Fruit fly (Drosophila melanogaster): ENCODE data around the gene Zw.

The Zw gene

dm6 chrX:19665684-19666141 is 1.3 kb upstream of the Zw start (continued):
- TF ChIP-seq ss (GFP tag; optimal IDR thresholded peaks at IDR 0.05): peak in 1 of 2 experiments; percentile 32
- TF ChIP-seq CG6854 (GFP tag; optimal IDR thresholded peaks at IDR 0.05): peak; percentile 23
- TF ChIP-seq Blimp-1 (GFP tag; optimal IDR thresholded peaks at IDR 0.05): peak; percentile 24
- TF ChIP-seq svp (GFP tag): peak; percentile 93
- TF ChIP-seq CG34406 (GFP tag; optimal IDR thresholded peaks at IDR 0.05): no peak

dm6 chrX:19667444-19668104 is 522 bp downstream of the Zw start:
- TF ChIP-seq Blimp-1 (GFP tag; optimal IDR thresholded peaks at IDR 0.05): peak; percentile 25
- no peak for TF ChIP-seq CG3032 (tag; optimal IDR thresholded peaks at IDR 0.05)
- TF ChIP-seq svp (GFP tag): peak; percentile 74

- peak; percentile 98 for TF ChIP-seq CG1621 (tag; optimal IDR thresholded peaks at IDR 0.05)
- TF ChIP-seq CG3919 (GFP tag; optimal IDR thresholded peaks at IDR 0.05): peak; percentile 99
- peak; percentile 99 for TF ChIP-seq CG6163 (GFP tag; IDR thresholded peaks at IDR 0.05)
- peak; percentile 97 for TF ChIP-seq CG11762 (GFP tag; optimal IDR thresholded peaks at IDR 0.05; ENCODE audit: insufficient read depth)
- peak; percentile 94 for TF ChIP-seq Blimp-1 (GFP tag; optimal IDR thresholded peaks at IDR 0.05)
- TF ChIP-seq CG32006 (GFP tag; optimal IDR thresholded peaks at IDR 0.05): peak; percentile 97
- peak; percentile 99 for TF ChIP-seq Ets21C (GFP tag; optimal IDR thresholded peaks at IDR 0.05)
- peak; percentile 99 for TF ChIP-seq topi (GFP tag; optimal IDR thresholded peaks at IDR 0.05)
- peak; percentile 99 for TF ChIP-seq Eip75B (GFP tag; optimal IDR thresholded peaks at IDR 0.05)
- peak; percentile 99 for TF ChIP-seq lz (GFP tag; optimal IDR thresholded peaks at IDR 0.05)
- TF ChIP-seq OdsH (GFP tag; optimal IDR thresholded peaks at IDR 0.05): peak; percentile 99
- TF ChIP-seq Hr39 (GFP tag; optimal IDR thresholded peaks at IDR 0.05): peak; percentile 100
- peak; percentile 97 for TF ChIP-seq Hr4 (GFP tag; optimal IDR thresholded peaks at IDR 0.05)
- TF ChIP-seq CG10669 (GFP tag; optimal IDR thresholded peaks at IDR 0.05): peak; percentile 98
- peak; percentile 100 for TF ChIP-seq Eip78C (GFP tag)
- peak; percentile 96 for TF ChIP-seq fd85E (GFP tag; optimal IDR thresholded peaks at IDR 0.05)
- peak; percentile 99 for TF ChIP-seq Smox (GFP tag; optimal IDR thresholded peaks at IDR 0.05)
- TF ChIP-seq eg (GFP tag; IDR thresholded peaks at IDR 0.05): peak; percentile 97
- peak; percentile 96 for TF ChIP-seq dsx (GFP tag; optimal IDR thresholded peaks at IDR 0.05; ENCODE audit: poor library complexity, severe bottlenecking)
- TF ChIP-seq CG8632 (GFP tag; optimal IDR thresholded peaks at IDR 0.05): peak; percentile 98
- TF ChIP-seq salr (GFP tag; optimal IDR thresholded peaks at IDR 0.05): peak; percentile 94 to 97
- peak; percentile 99 for TF ChIP-seq CG7368 (GFP tag; optimal IDR thresholded peaks at IDR 0.05)
- TF ChIP-seq CG9139 (GFP tag; optimal IDR thresholded peaks at IDR 0.05): peak; percentile 96
- TF ChIP-seq Met (GFP tag; optimal IDR thresholded peaks at IDR 0.05): peak; percentile 99
- TF ChIP-seq CG10631 (GFP tag; optimal IDR thresholded peaks at IDR 0.05): peak; percentile 99
- peak; percentile 98 for TF ChIP-seq CG6854 (GFP tag; optimal IDR thresholded peaks at IDR 0.05)
- peak; percentile 88 for TF ChIP-seq CG6276 (GFP tag; optimal IDR thresholded peaks at IDR 0.05)
- peak; percentile 97 for TF ChIP-seq CG8119 (GFP tag; IDR thresholded peaks at IDR 0.05)
- TF ChIP-seq CG15336 (GFP tag; IDR thresholded peaks at IDR 0.05): peak; percentile 97
- TF ChIP-seq Gug (GFP tag; IDR thresholded peaks at IDR 0.05): peak; percentile 97
- TF ChIP-seq Eip93F (GFP tag; optimal IDR thresholded peaks at IDR 0.05): peak; percentile 99
- TF ChIP-seq pdm3 (GFP tag; optimal IDR thresholded peaks at IDR 0.05): peak; percentile 99
- peak; percentile 98 for TF ChIP-seq Sox15 (GFP tag; optimal IDR thresholded peaks at IDR 0.05)
- TF ChIP-seq Lpt (GFP tag; optimal IDR thresholded peaks at IDR 0.05): peak; percentile 98
- peak; percentile 99 for TF ChIP-seq cyc (GFP tag; optimal IDR thresholded peaks at IDR 0.05)
- peak; percentile 95 for TF ChIP-seq CG4318 (GFP tag; optimal IDR thresholded peaks at IDR 0.05)
- peak; percentile 96 for TF ChIP-seq CG3032 (tag; optimal IDR thresholded peaks at IDR 0.05)
- peak; percentile 96 for TF ChIP-seq Ets96B (tag; optimal IDR thresholded peaks at IDR 0.05)
- peak; percentile 100 for TF ChIP-seq Sox14 (GFP tag; optimal IDR thresholded peaks at IDR 0.05)
- TF ChIP-seq net (GFP tag; optimal IDR thresholded peaks at IDR 0.05): peak; percentile 99
- TF ChIP-seq Hr38 (GFP tag; optimal IDR thresholded peaks at IDR 0.05): peak; percentile 86
- TF ChIP-seq ss (GFP tag; optimal IDR thresholded peaks at IDR 0.05): peak; percentile 97 to 98
- TF ChIP-seq vri (GFP tag; optimal IDR thresholded peaks at IDR 0.05): peak; percentile 99
- peak; percentile 99 for TF ChIP-seq Sox102F (GFP tag; optimal IDR thresholded peaks at IDR 0.05)
Observed at dm6 chrX:19668405-19668804, 1.4 kb downstream of the Zw start.
